Comparison of ENCODE assay signal across 7 worm cellular contexts in the genomic region with DNA sequence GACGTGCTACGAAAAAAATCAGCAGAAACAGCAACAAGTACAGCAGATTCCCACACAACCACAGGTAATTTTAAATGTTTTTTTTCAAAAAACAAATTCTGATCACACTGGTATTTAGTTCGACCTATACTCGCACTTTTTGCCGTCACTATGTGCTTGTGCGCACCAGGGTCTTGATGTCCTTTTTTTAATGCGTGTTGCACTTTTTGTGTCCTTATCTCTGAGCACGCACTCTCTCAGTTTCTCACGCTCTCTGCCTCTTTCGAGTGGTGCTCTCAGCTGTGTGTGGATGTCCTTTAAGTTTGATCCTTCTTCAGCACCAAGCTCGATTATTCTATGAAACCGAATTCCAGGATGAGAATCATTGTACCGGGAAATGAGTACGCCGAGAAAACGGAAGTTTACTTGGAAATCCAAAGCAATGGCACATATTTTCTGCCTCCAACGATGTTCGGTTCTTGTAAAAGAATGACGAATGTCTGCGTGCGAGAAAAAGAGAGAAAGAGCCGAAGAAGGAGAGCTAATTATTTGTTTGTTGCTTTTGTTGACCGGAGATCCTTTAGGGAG.
TF ChIP-seq lines count a peak whose summit lies in the region.

No protein-coding gene starts in this region.

TF ChIP-seq in whole organism, L1 larva, 84 proteins besides CTCF, POLR2A, EP300 and RAD21 (continues in another document):
- TF ChIP-seq nhr-84 (tag; optimal IDR thresholded peaks at IDR 0.05; lab: Kevin White, UChicago) (no peak), nhr-77 (tag; optimal IDR thresholded peaks at IDR 0.05; lab: Kevin White, UChicago) (no peak), hlh-17 (GFP tag; optimal IDR thresholded peaks at IDR 0.05; lab: Kevin White, UChicago; ENCODE audit: borderline replicate concordance) (no peak), ets-5 (GFP tag; IDR thresholded peaks at IDR 0.05; lab: Robert Waterston, UW) (no peak), lin-39 (tag; optimal IDR thresholded peaks at IDR 0.05; lab: Kevin White, UChicago) (no peak), nhr-90 (tag; optimal IDR thresholded peaks at IDR 0.05; lab: Kevin White, UChicago; ENCODE audit: poor library complexity) (no peak), dpl-1 (GFP tag; optimal IDR thresholded peaks at IDR 0.05; lab: Kevin White, UChicago) (no peak), unc-86 (tag; optimal IDR thresholded peaks at IDR 0.05; lab: Kevin White, UChicago) (peak; percentile 35), mdl-1 (tag; optimal IDR thresholded peaks at IDR 0.05; lab: Kevin White, UChicago) (no peak), unc-130 (tag; optimal IDR thresholded peaks at IDR 0.05; lab: Kevin White, UChicago) (no peak), sptf-1 (tag; optimal IDR thresholded peaks at IDR 0.05; lab: Kevin White, UChicago) (no peak), tlp-1 (tag; optimal IDR thresholded peaks at IDR 0.05; lab: Kevin White, UChicago) (no peak)

TF ChIP-seq in whole organism, L2 larva, 48 proteins besides CTCF, POLR2A, EP300 and RAD21 (continues in another document):
- TF ChIP-seq aly-2 (tag; optimal IDR thresholded peaks at IDR 0.05; lab: Kevin White, UChicago) (no peak), C34F6.9 (tag; optimal IDR thresholded peaks at IDR 0.05; lab: Kevin White, UChicago) (no peak), mab-5 (tag; optimal IDR thresholded peaks at IDR 0.05; lab: Kevin White, UChicago) (no peak), F13H6.1 (tag; optimal IDR thresholded peaks at IDR 0.05; lab: Kevin White, UChicago) (peak; percentile 51), lin-11 (tag; optimal IDR thresholded peaks at IDR 0.05; lab: Kevin White, UChicago) (no peak), fos-1 (tag; optimal IDR thresholded peaks at IDR 0.05; lab: Kevin White, UChicago) (peak; percentile 13), sma-3 (GFP tag; optimal IDR thresholded peaks at IDR 0.05; lab: Kevin White, UChicago) (no peak), sma-9 (GFP tag; optimal IDR thresholded peaks at IDR 0.05; lab: Kevin White, UChicago) (peak; percentile 47), sma-9 (tag; optimal IDR thresholded peaks at IDR 0.05; lab: Kevin White, UChicago) (no peak), nhr-12 (tag; optimal IDR thresholded peaks at IDR 0.05; lab: Kevin White, UChicago) (no peak), alr-1 (tag; optimal IDR thresholded peaks at IDR 0.05; lab: Kevin White, UChicago) (no peak), nhr-25 (tag; optimal IDR thresholded peaks at IDR 0.05; lab: Kevin White, UChicago) (no peak), ztf-11 (tag; optimal IDR thresholded peaks at IDR 0.05; lab: Kevin White, UChicago) (no peak)

TF ChIP-seq in whole organism, L3 larva, 47 proteins besides CTCF, POLR2A, EP300 and RAD21 (continues in another document):
- TF ChIP-seq egl-5 (tag; optimal IDR thresholded peaks at IDR 0.05; lab: Kevin White, UChicago) (peak; percentile 16), unc-62 (GFP tag; optimal IDR thresholded peaks at IDR 0.05; lab: Kevin White, UChicago) (no peak), pha-4 (tag; optimal IDR thresholded peaks at IDR 0.05; lab: Kevin White, UChicago) (peak; percentile 11), snpc-4 (tag; optimal IDR thresholded peaks at IDR 0.05; lab: Kevin White, UChicago) (no peak), nhr-11 (tag; optimal IDR thresholded peaks at IDR 0.05; lab: Kevin White, UChicago) (peak; percentile 77), ceh-9 (tag; optimal IDR thresholded peaks at IDR 0.05; lab: Kevin White, UChicago) (no peak), pqm-1 (tag; optimal IDR thresholded peaks at IDR 0.05; lab: Kevin White, UChicago) (peak; percentile 26), egl-27 (tag; optimal IDR thresholded peaks at IDR 0.05; lab: Kevin White, UChicago) (no peak), lsy-12 (tag; optimal IDR thresholded peaks at IDR 0.05; lab: Kevin White, UChicago) (peak; percentile 8), nhr-237 (tag; optimal IDR thresholded peaks at IDR 0.05; lab: Kevin White, UChicago) (no peak), elt-3 (tag; optimal IDR thresholded peaks at IDR 0.05; lab: Kevin White, UChicago) (no peak), elt-2 (tag; optimal IDR thresholded peaks at IDR 0.05; lab: Kevin White, UChicago) (peak; percentile 16), nhr-25 (tag; optimal IDR thresholded peaks at IDR 0.05; lab: Kevin White, UChicago) (no peak)

TF ChIP-seq in whole organism, L4 larva, 104 proteins besides CTCF, POLR2A, EP300 and RAD21 (continues in another document):
- peak; percentile 23; the same call in 1 of the 2 replicates for TF ChIP-seq dmd-6 (GFP tag; IDR thresholded peaks at IDR 0.05; lab: Robert Waterston, UW)
- peak; percentile 48 for TF ChIP-seq ama-1 (optimal IDR thresholded peaks at IDR 0.05; lab: Kevin White, UChicago)
- TF ChIP-seq nhr-6 (tag; optimal IDR thresholded peaks at IDR 0.05; lab: Kevin White, UChicago) = peak; percentile 23
- peak; percentile 44 for TF ChIP-seq mxl-3 (GFP tag; optimal IDR thresholded peaks at IDR 0.05; lab: Kevin White, UChicago)
- TF ChIP-seq hif-1 (tag; optimal IDR thresholded peaks at IDR 0.05; lab: Kevin White, UChicago) = no peak
- peak in 1 of 2 experiments; percentile 42 for TF ChIP-seq unc-62 (GFP tag; optimal IDR thresholded peaks at IDR 0.05 in 1 of 2; lab: Kevin White, UChicago)
- no peak for TF ChIP-seq unc-62 (tag; optimal IDR thresholded peaks at IDR 0.05; lab: Kevin White, UChicago)
- no peak for TF ChIP-seq ceh-44 (GFP tag; IDR thresholded peaks at IDR 0.05; lab: Robert Waterston, UW)
- no peak for TF ChIP-seq dmd-9 (GFP tag; IDR thresholded peaks at IDR 0.05; lab: Robert Waterston, UW)
- no peak for TF ChIP-seq zfp-2 (tag; optimal IDR thresholded peaks at IDR 0.05; lab: Kevin White, UChicago)
- peak; percentile 12 for TF ChIP-seq hlh-30 (tag; optimal IDR thresholded peaks at IDR 0.05; lab: Kevin White, UChicago; ENCODE audit: insufficient read depth)
- peak; percentile 38 for TF ChIP-seq nhr-28 (tag; optimal IDR thresholded peaks at IDR 0.05; lab: Kevin White, UChicago)
- peak; percentile 90 for TF ChIP-seq aha-1 (tag; lab: Kevin White, UChicago)

TF ChIP-seq in whole organism, late embryonic, 69 proteins besides CTCF, POLR2A, EP300 and RAD21:
- TF ChIP-seq Y22D7AL.16 (tag; optimal IDR thresholded peaks at IDR 0.05; lab: Kevin White, UChicago) (no peak), ceh-22 (tag; optimal IDR thresholded peaks at IDR 0.05; lab: Kevin White, UChicago) (peak; percentile 6), ceh-6 (GFP tag; optimal IDR thresholded peaks at IDR 0.05; lab: Kevin White, UChicago) (no peak)

TF ChIP-seq in whole organism, mixed stage, embryonic, 35 proteins besides CTCF, POLR2A, EP300 and RAD21:
- no peak for TF ChIP-seq drap-1 (GFP tag; optimal IDR thresholded peaks at IDR 0.05; lab: Kevin White, UChicago)
- TF ChIP-seq cnd-1 (tag; optimal IDR thresholded peaks at IDR 0.05; lab: Kevin White, UChicago) = no peak
- no peak for TF ChIP-seq elt-3 (tag; optimal IDR thresholded peaks at IDR 0.05; lab: Kevin White, UChicago)
- peak; percentile 1 for TF ChIP-seq pha-4 (tag; optimal IDR thresholded peaks at IDR 0.05; lab: Kevin White, UChicago)
TF ChIP-seq in whole organism, mixed stage, embryonic: peak in this region for 1.

TF ChIP-seq in whole organism, young adult, 124 proteins besides CTCF, POLR2A, EP300 and RAD21 (continues in another document):
- peak; percentile 46 for TF ChIP-seq ceh-27 (GFP tag; optimal IDR thresholded peaks at IDR 0.05; lab: Kevin White, UChicago)
- TF ChIP-seq snpc-1.3 (tag; optimal IDR thresholded peaks at IDR 0.05; lab: Kevin White, UChicago; ENCODE audit: insufficient read depth) = no peak
- no peak for TF ChIP-seq ztf-28 (GFP tag; IDR thresholded peaks at IDR 0.05; lab: Robert Waterston, UW)
- TF ChIP-seq F57A8.1 (GFP tag; optimal IDR thresholded peaks at IDR 0.05; lab: Kevin White, UChicago) = no peak
- TF ChIP-seq pha-4 (tag; optimal IDR thresholded peaks at IDR 0.05; lab: Kevin White, UChicago) = no peak
- no peak for TF ChIP-seq aptf-3 (GFP tag; IDR thresholded peaks at IDR 0.05; lab: Robert Waterston, UW)
- 0 out of 2 replicates have a peak, but pooled peaks have one; percentile 9 for TF ChIP-seq madf-6 (GFP tag; IDR thresholded peaks at IDR 0.05; lab: Robert Waterston, UW)
- TF ChIP-seq madf-8 (GFP tag; conservative IDR thresholded peaks at IDR 0.05; lab: Robert Waterston, UW) = no peak
- TF ChIP-seq egl-18 (GFP tag; IDR thresholded peaks at IDR 0.05; lab: Robert Waterston, UW) = no peak
- no peak for TF ChIP-seq lir-1 (GFP tag; conservative IDR thresholded peaks at IDR 0.05; lab: Robert Waterston, UW)
- TF ChIP-seq hlh-26 (GFP tag; conservative IDR thresholded peaks at IDR 0.05; lab: Robert Waterston, UW) = no peak
- no peak for TF ChIP-seq ztf-26 (tag; optimal IDR thresholded peaks at IDR 0.05; lab: Kevin White, UChicago)
- no peak for TF ChIP-seq C17E4.6 (GFP tag; IDR thresholded peaks at IDR 0.05; lab: Robert Waterston, UW)
- TF ChIP-seq bed-2 (GFP tag; IDR thresholded peaks at IDR 0.05; lab: Robert Waterston, UW) = no peak
- TF ChIP-seq B0261.1 (tag; optimal IDR thresholded peaks at IDR 0.05; lab: Kevin White, UChicago) = no peak
- no peak for TF ChIP-seq ekl-4 (GFP tag; IDR thresholded peaks at IDR 0.05; lab: Robert Waterston, UW)
- no peak for TF ChIP-seq ceh-91 (GFP tag; IDR thresholded peaks at IDR 0.05; lab: Robert Waterston, UW)
- no peak for TF ChIP-seq F55B11.4 (tag; optimal IDR thresholded peaks at IDR 0.05; lab: Kevin White, UChicago; ENCODE audit: borderline replicate concordance, insufficient read depth)
- no peak for TF ChIP-seq rec-8 (tag; optimal IDR thresholded peaks at IDR 0.05; lab: Kevin White, UChicago)
- no peak for TF ChIP-seq lin-26 (GFP tag; IDR thresholded peaks at IDR 0.05; lab: Robert Waterston, UW)
- TF ChIP-seq egl-44 (GFP tag; IDR thresholded peaks at IDR 0.05; lab: Robert Waterston, UW) = no peak
- no peak for TF ChIP-seq B0019.2 (GFP tag; conservative IDR thresholded peaks at IDR 0.05; lab: Robert Waterston, UW)
- TF ChIP-seq Y67H2A.10 (GFP tag; conservative IDR thresholded peaks at IDR 0.05; lab: Robert Waterston, UW) = no peak
- TF ChIP-seq ccch-3 (GFP tag; optimal IDR thresholded peaks at IDR 0.05; lab: Kevin White, UChicago) = no peak
- TF ChIP-seq C06A6.2 (GFP tag; conservative IDR thresholded peaks at IDR 0.05; lab: Robert Waterston, UW) = no peak
- TF ChIP-seq attf-5 (GFP tag; optimal IDR thresholded peaks at IDR 0.05; lab: Kevin White, UChicago) = peak; percentile 15
- 0 out of 2 replicates have a peak, but pooled peaks have one; percentile 14 for TF ChIP-seq dox-1 (GFP tag; IDR thresholded peaks at IDR 0.05; lab: Robert Waterston, UW)
- no peak for TF ChIP-seq Y95B8A.8 (GFP tag; IDR thresholded peaks at IDR 0.05; lab: Robert Waterston, UW)
- no peak for TF ChIP-seq nhr-179 (tag; optimal IDR thresholded peaks at IDR 0.05; lab: Kevin White, UChicago)
- TF ChIP-seq nhr-120 (GFP tag; IDR thresholded peaks at IDR 0.05; lab: Robert Waterston, UW) = no peak
- TF ChIP-seq nhr-80 (tag; optimal IDR thresholded peaks at IDR 0.05; lab: Kevin White, UChicago) = peak; percentile 42
- no peak for TF ChIP-seq ztf-25 (GFP tag; IDR thresholded peaks at IDR 0.05; lab: Robert Waterston, UW)
- no peak for TF ChIP-seq madf-3 (GFP tag; IDR thresholded peaks at IDR 0.05; lab: Robert Waterston, UW)
- TF ChIP-seq F10E7.11 (tag; optimal IDR thresholded peaks at IDR 0.05; lab: Kevin White, UChicago) = no peak
